Fruit fly (Drosophila melanogaster): ENCODE data around the gene CG14007.

DNA sequence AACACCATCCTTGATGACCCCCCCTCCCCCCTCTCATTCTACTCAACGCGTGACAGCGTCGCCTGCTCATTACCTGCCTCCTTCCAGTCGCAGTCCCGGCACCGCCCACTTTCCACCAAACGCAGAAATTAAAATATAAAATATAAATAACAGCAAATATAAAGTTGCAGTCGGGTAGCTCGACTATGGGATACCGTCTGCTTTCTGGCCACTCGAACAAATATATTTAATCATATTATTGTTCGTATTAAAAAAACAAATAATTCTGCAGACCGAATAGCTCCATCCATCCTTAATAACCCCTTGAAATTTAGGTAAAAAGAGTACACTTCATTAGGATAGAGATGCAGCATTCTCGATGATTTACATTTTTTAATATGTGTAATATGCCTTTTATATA lies 31.7 kb upstream of the CG14007 start:
- no peak for TF ChIP-seq dati (GFP tag; IDR thresholded peaks at IDR 0.05)
- TF ChIP-seq CG32772 (GFP tag; IDR thresholded peaks at IDR 0.05): no peak
- no peak for TF ChIP-seq jigr1 (GFP tag; IDR thresholded peaks at IDR 0.05)
- TF ChIP-seq CG15011 (GFP tag; optimal IDR thresholded peaks at IDR 0.05): no peak
- TF ChIP-seq Lhr (GFP tag; optimal IDR thresholded peaks at IDR 0.05): no peak
- no peak for TF ChIP-seq Scr (GFP tag; IDR thresholded peaks at IDR 0.05; ENCODE audit: partially characterized antibody)
- no peak for TF ChIP-seq Drgx (GFP tag; IDR thresholded peaks at IDR 0.05)
- no peak for TF ChIP-seq CG2202 (tag; optimal IDR thresholded peaks at IDR 0.05)
- TF ChIP-seq CG12659 (GFP tag; optimal IDR thresholded peaks at IDR 0.05): no peak
